Fruit fly (Drosophila melanogaster): Measurements from ENCODE around the gene CG12219.

Gene CG12219

dm6 chrX:6291083-6291699 lies 9.9 kb downstream of the CG12219 start, which contains the start of the genes Rpt4 and mldr (continued):
- TF ChIP-seq CG9797 (GFP tag; optimal IDR thresholded peaks at IDR 0.05) = peak; percentile 93
- no peak for TF ChIP-seq p53 (GFP tag; optimal IDR thresholded peaks at IDR 0.05)
- TF ChIP-seq PHDP (tag; optimal IDR thresholded peaks at IDR 0.05) = no peak
- no peak for TF ChIP-seq Tbp (GFP tag; optimal IDR thresholded peaks at IDR 0.05)
- TF ChIP-seq lmd (GFP tag; IDR thresholded peaks at IDR 0.05) = no peak
- no peak for TF ChIP-seq zen2 (GFP tag; IDR thresholded peaks at IDR 0.05; ENCODE audit: partially characterized antibody)
- no peak for TF ChIP-seq CG17912 (GFP tag; optimal IDR thresholded peaks at IDR 0.05)
- no peak for TF ChIP-seq Opbp (GFP tag; IDR thresholded peaks at IDR 0.05; ENCODE audit: partially characterized antibody)
- no peak for TF ChIP-seq Atf3 (GFP tag; optimal IDR thresholded peaks at IDR 0.05)
- TF ChIP-seq Nf-YC (tag; optimal IDR thresholded peaks at IDR 0.05) = no peak
- no peak for TF ChIP-seq CG14441 (GFP tag; IDR thresholded peaks at IDR 0.05)
- TF ChIP-seq D (optimal IDR thresholded peaks at IDR 0.05) = no peak
- TF ChIP-seq D (GFP tag; optimal IDR thresholded peaks at IDR 0.05) = no peak
- TF ChIP-seq CG18619 (GFP tag; optimal IDR thresholded peaks at IDR 0.05) = no peak
- peak; percentile 10 for TF ChIP-seq CG8924 (tag; optimal IDR thresholded peaks at IDR 0.05)
- TF ChIP-seq NC2β (GFP tag; optimal IDR thresholded peaks at IDR 0.05) = no peak
- TF ChIP-seq CG16815 (GFP tag; optimal IDR thresholded peaks at IDR 0.05) = no peak
- no peak for TF ChIP-seq HLH4C (GFP tag; IDR thresholded peaks at IDR 0.05; ENCODE audit: partially characterized antibody)
- TF ChIP-seq Dll (GFP tag; IDR thresholded peaks at IDR 0.05; ENCODE audit: partially characterized antibody) = no peak
- no peak for TF ChIP-seq CG8478 (optimal IDR thresholded peaks at IDR 0.05)
- no peak for TF ChIP-seq HmgD (GFP tag; optimal IDR thresholded peaks at IDR 0.05)
- TF ChIP-seq CG43689 (GFP tag; IDR thresholded peaks at IDR 0.05) = no peak
- TF ChIP-seq tx (GFP tag; optimal IDR thresholded peaks at IDR 0.05) = no peak
- TF ChIP-seq lov (optimal IDR thresholded peaks at IDR 0.05) = no peak
- TF ChIP-seq lov (GFP tag; IDR thresholded peaks at IDR 0.05) = no peak
- no peak for TF ChIP-seq CG12104 (GFP tag; optimal IDR thresholded peaks at IDR 0.05)
- no peak for TF ChIP-seq HLHmδ (GFP tag; optimal IDR thresholded peaks at IDR 0.05)
- TF ChIP-seq CG7556 (GFP tag; optimal IDR thresholded peaks at IDR 0.05) = no peak
- no peak for TF ChIP-seq Gug (GFP tag; IDR thresholded peaks at IDR 0.05)
- TF ChIP-seq Jarid2 (GFP tag; optimal IDR thresholded peaks at IDR 0.05) = no peak
- no peak for TF ChIP-seq dmrt99B (tag; optimal IDR thresholded peaks at IDR 0.05)
- TF ChIP-seq CG13123 (GFP tag; optimal IDR thresholded peaks at IDR 0.05) = no peak
- no peak for TF ChIP-seq HLH3B (GFP tag; IDR thresholded peaks at IDR 0.05)
- no peak for TF ChIP-seq CG3838 (GFP tag; optimal IDR thresholded peaks at IDR 0.05)
- no peak for TF ChIP-seq CG6689 (GFP tag; IDR thresholded peaks at IDR 0.05)
- no peak for TF ChIP-seq Poxn (GFP tag; IDR thresholded peaks at IDR 0.05)
- TF ChIP-seq CG6765 (GFP tag; optimal IDR thresholded peaks at IDR 0.05) = no peak
- TF ChIP-seq Awh (GFP tag; IDR thresholded peaks at IDR 0.05) = no peak
- TF ChIP-seq CG13894 (tag; optimal IDR thresholded peaks at IDR 0.05) = no peak
- no peak for TF ChIP-seq CG2678 (tag; optimal IDR thresholded peaks at IDR 0.05)
- no peak for TF ChIP-seq wor (GFP tag; IDR thresholded peaks at IDR 0.05)
- no peak for TF ChIP-seq Hey (tag; optimal IDR thresholded peaks at IDR 0.05)
- TF ChIP-seq CG10366 (GFP tag; IDR thresholded peaks at IDR 0.05) = no peak
- TF ChIP-seq z (GFP tag; IDR thresholded peaks at IDR 0.05) = no peak
- TF ChIP-seq usp (GFP tag; optimal IDR thresholded peaks at IDR 0.05) = no peak
- TF ChIP-seq hb (GFP tag; IDR thresholded peaks at IDR 0.05; ENCODE audit: partially characterized antibody) = no peak
- no peak for TF ChIP-seq sr (GFP tag; IDR thresholded peaks at IDR 0.05)
- no peak for TF ChIP-seq tap (tag; optimal IDR thresholded peaks at IDR 0.05)
- TF ChIP-seq CG2116 (GFP tag; optimal IDR thresholded peaks at IDR 0.05) = peak; percentile 12
- TF ChIP-seq Med (GFP tag) = peak; percentile 80
- TF ChIP-seq bcd (GFP tag; optimal IDR thresholded peaks at IDR 0.05) = no peak
- TF ChIP-seq Antp (GFP tag; optimal IDR thresholded peaks at IDR 0.05) = no peak
